Worm (Caenorhabditis elegans) whole organism, late embryonic: ENCODE data around the gene B0310.3.

Experiments used
- T23F11.4 ChIP-seq: fragments of 200-800 bp; sonication (Bioruptor generic); optimal IDR thresholded peaks from 2 replicates; lab custom pipeline; 2018; ENCODE audit warnings: mild to moderate bottlenecking, missing genetic modification characterization, missing compliant biosample characterization
- ets-4 ChIP-seq: sonication (generic microtip); optimal IDR thresholded peaks from 2 replicates; lab custom pipeline; 2016; ENCODE audit warnings: missing genetic modification characterization, missing compliant biosample characterization
- pqm-1 ChIP-seq: sonication (generic microtip); optimal IDR thresholded peaks from 2 replicates; lab custom pipeline; 2016; ENCODE audit warnings: missing genetic modification characterization, missing compliant biosample characterization

DNA sequence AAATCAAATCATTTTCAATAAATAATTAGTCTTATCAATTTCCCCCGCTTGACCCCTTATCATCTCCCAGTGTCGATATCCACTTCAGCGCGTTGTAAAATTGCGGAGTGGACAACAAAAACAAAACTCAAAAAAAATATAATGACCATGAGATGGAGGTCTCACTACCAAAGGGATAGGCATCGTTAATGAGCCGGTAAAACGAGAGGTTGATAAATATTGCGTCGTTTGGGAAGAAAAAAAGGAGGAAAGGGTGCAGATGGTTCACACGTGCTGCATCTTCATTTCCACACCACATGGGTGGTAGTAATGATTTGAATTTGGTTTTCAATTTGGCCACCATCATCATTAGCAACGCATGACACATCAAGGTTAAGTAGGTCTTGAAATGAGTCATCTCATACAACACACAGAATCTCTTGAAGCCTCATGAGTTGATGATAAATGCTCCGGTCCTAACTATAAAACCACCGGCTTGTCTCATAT is 53.4 kb downstream of the B0310.3 start:
- TF ChIP-seq pqm-1 (tag; lab: Kevin White, UChicago) (no peak), T23F11.4 (no peak), ets-4 (tag; lab: Kevin White, UChicago) (no peak)
